Worm (Caenorhabditis elegans): ENCODE data around the gene lin-33.

The lin-33 gene

DNA sequence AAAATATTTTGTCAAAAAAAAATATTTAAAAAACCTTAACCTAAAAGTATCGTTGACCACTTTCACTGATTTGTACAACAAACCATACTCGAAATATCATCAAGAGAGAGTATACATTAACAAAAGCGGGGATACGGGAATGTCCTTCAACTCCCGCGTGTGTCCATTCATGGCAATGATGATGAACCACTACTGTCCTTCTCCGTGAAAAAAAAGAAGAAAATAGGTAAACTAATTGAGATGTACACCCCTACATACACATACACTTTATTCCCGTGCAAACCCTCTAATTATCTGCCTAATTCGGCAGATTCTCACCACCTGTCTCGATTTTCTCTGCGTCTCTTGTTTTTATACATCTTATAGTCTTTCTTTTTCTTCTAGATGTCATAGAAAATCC is 3.8 kb upstream of the lin-33 start (continued):
- TF ChIP-seq Y116A8C.19 (tag; optimal IDR thresholded peaks at IDR 0.05; ENCODE audit: borderline replicate concordance) (no peak), ztf-11 (tag; optimal IDR thresholded peaks at IDR 0.05) (no peak), nhr-77 (tag; optimal IDR thresholded peaks at IDR 0.05) (no peak), lir-3 (tag; optimal IDR thresholded peaks at IDR 0.05; ENCODE audit: poor library complexity) (no peak), xbp-1 (tag; optimal IDR thresholded peaks at IDR 0.05) (no peak), zag-1 (tag; optimal IDR thresholded peaks at IDR 0.05) (no peak), ceh-63 (GFP tag; optimal IDR thresholded peaks at IDR 0.05) (no peak), snpc-4 (tag; optimal IDR thresholded peaks at IDR 0.05) (no peak), fkh-4 (tag; optimal IDR thresholded peaks at IDR 0.05; ENCODE audit: borderline replicate concordance) (no peak), egl-13 (tag; optimal IDR thresholded peaks at IDR 0.05) (no peak), blmp-1 (tag; optimal IDR thresholded peaks at IDR 0.05) (peak; percentile 89), nhr-20 (tag; optimal IDR thresholded peaks at IDR 0.05) (peak; percentile 60), ceh-88 (GFP tag; IDR thresholded peaks at IDR 0.05) (no peak), sptf-1 (tag; optimal IDR thresholded peaks at IDR 0.05) (no peak), F16B12.6 (tag; optimal IDR thresholded peaks at IDR 0.05) (no peak), mep-1 (tag; optimal IDR thresholded peaks at IDR 0.05) (no peak), fkh-10 (GFP tag; optimal IDR thresholded peaks at IDR 0.05) (no peak), lin-14 (GFP tag; optimal IDR thresholded peaks at IDR 0.05) (peak; percentile 86), irx-1 (tag; optimal IDR thresholded peaks at IDR 0.05) (peak; percentile 13), nhr-237 (tag; optimal IDR thresholded peaks at IDR 0.05) (no peak), swsn-7 (tag; optimal IDR thresholded peaks at IDR 0.05) (no peak), unc-130 (tag; optimal IDR thresholded peaks at IDR 0.05) (peak; percentile 10), skn-1 (tag; optimal IDR thresholded peaks at IDR 0.05) (no peak), ets-5 (GFP tag; IDR thresholded peaks at IDR 0.05) (no peak), nhr-71 (tag; optimal IDR thresholded peaks at IDR 0.05) (peak; percentile 48), ama-1 (optimal IDR thresholded peaks at IDR 0.05) (no peak), hlh-4 (tag; optimal IDR thresholded peaks at IDR 0.05) (no peak), nhr-28 (tag; optimal IDR thresholded peaks at IDR 0.05) (no peak), mab-9 (GFP tag; IDR thresholded peaks at IDR 0.05) (no peak), sup-37 (GFP tag; optimal IDR thresholded peaks at IDR 0.05) (no peak), ceh-90 (tag; optimal IDR thresholded peaks at IDR 0.05) (no peak), lsy-2 (tag; optimal IDR thresholded peaks at IDR 0.05) (peak; percentile 10 to 34), C04F5.9 (tag; optimal IDR thresholded peaks at IDR 0.05) (no peak), sox-4 (tag; optimal IDR thresholded peaks at IDR 0.05) (no peak), snu-23 (GFP tag; optimal IDR thresholded peaks at IDR 0.05) (peak; percentile 52), jun-1 (tag; optimal IDR thresholded peaks at IDR 0.05) (no peak), ces-1 (GFP tag; optimal IDR thresholded peaks at IDR 0.05) (no peak), aha-1 (tag; optimal IDR thresholded peaks at IDR 0.05) (no peak), aly-2 (tag; optimal IDR thresholded peaks at IDR 0.05) (no peak), nhr-12 (tag; optimal IDR thresholded peaks at IDR 0.05) (no peak), ceh-82 (tag; optimal IDR thresholded peaks at IDR 0.05) (no peak)

DNA sequence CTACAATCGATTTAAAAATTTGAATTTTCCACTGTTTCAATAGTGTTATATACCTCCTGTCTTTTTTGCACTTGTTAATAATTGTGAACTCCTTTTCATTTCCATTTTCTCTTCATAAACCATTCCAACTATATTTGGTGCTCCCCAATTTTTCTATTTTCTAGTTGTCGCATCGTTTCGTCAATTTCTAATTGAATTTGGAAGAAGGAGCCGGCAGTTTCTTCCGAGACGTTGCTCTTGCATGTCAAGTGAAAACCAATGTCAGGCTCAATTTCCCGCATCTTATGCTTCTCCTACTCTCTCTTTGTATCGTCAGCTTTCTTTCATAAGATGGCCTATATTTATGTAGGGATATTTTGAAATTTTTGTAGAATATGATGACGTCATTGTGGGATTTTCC is 2.6 kb upstream of the lin-33 start:
- TF ChIP-seq lin-14 (GFP tag; optimal IDR thresholded peaks at IDR 0.05) (peak; percentile 60), fkh-10 (GFP tag; optimal IDR thresholded peaks at IDR 0.05) (no peak)

DNA sequence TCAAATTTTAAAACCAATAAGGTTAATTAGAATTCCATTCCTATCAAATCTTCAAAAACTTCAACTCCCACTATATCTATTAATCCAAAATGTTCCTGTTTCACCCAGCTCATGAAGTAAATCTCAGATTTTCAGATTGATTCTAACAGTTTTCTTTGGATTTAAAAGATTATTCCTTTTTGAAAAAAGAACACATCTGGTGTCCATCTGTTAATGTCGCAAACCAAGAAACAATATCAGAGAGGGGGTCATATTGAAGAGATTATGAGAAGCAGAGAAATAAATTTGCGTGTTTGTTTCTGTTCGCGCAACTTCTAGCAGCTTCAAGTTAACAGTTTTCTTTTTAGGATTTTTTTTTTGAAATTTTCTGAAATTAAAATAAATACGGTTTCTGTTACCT is 1.5 kb upstream of the lin-33 start:
- TF ChIP-seq dsc-1 (tag; optimal IDR thresholded peaks at IDR 0.05): peak; percentile 41
- peak; percentile 8 for TF ChIP-seq fkh-4 (tag; optimal IDR thresholded peaks at IDR 0.05; ENCODE audit: borderline replicate concordance)
- no peak for TF ChIP-seq swsn-7 (tag; optimal IDR thresholded peaks at IDR 0.05)
- no peak for TF ChIP-seq efl-1 (optimal IDR thresholded peaks at IDR 0.05)
- peak in 1 of 2 experiments; percentile 34 for TF ChIP-seq efl-1 (GFP tag; optimal IDR thresholded peaks at IDR 0.05 in 1 of 2)
- TF ChIP-seq unc-30 (tag; optimal IDR thresholded peaks at IDR 0.05): no peak

All from whole organism, L1 larva.